Worm (Caenorhabditis elegans) whole organism, L4 larva: ENCODE results near the gene crb-1.

Experiments used
- Y105C5A.15 ChIP-seq: fragments of 200-800 bp; sonication (Bioruptor generic); IDR thresholded peaks from 2 replicates; pipeline ENCODE4 v1.3.6; 2022; ENCODE audit warnings: missing genetic modification characterization, missing compliant biosample characterization
- Y5F2A.4 ChIP-seq: fragments of 200-800 bp; sonication (Bioruptor generic); optimal IDR thresholded peaks from 2 replicates; lab custom pipeline; 2018; ENCODE audit warnings: mild to moderate bottlenecking, missing genetic modification characterization, missing compliant biosample characterization
- nhr-28 ChIP-seq: fragments of 150-350 bp; optimal IDR thresholded peaks from 2 replicates; lab custom pipeline; 2014; ENCODE audit warnings: missing biosample characterization, missing genetic modification characterization
- unc-39 ChIP-seq: sonication (generic microtip); optimal IDR thresholded peaks from 2 replicates; lab custom pipeline; 2017; ENCODE audit warnings: missing biosample characterization, missing genetic modification characterization
- ztf-7 ChIP-seq: fragments of 150-350 bp; optimal IDR thresholded peaks from 2 replicates; lab custom pipeline; 2014; ENCODE audit warnings: missing biosample characterization, missing genetic modification characterization

ce11 chrX:17363491-17363890 lies 50.3 kb downstream of the crb-1 start:
- TF ChIP-seq unc-39, result no peak
- TF ChIP-seq Y5F2A.4, result no peak
- TF ChIP-seq nhr-28 (tag; lab: Kevin White, UChicago), result no peak
- TF ChIP-seq ztf-7 (tag; lab: Kevin White, UChicago), result no peak
- no peak for TF ChIP-seq Y105C5A.15 (GFP tag; lab: Robert Waterston, UW)
